Worm (Caenorhabditis elegans): ENCODE results near the gene ptc-3.

Gene ptc-3

DNA sequence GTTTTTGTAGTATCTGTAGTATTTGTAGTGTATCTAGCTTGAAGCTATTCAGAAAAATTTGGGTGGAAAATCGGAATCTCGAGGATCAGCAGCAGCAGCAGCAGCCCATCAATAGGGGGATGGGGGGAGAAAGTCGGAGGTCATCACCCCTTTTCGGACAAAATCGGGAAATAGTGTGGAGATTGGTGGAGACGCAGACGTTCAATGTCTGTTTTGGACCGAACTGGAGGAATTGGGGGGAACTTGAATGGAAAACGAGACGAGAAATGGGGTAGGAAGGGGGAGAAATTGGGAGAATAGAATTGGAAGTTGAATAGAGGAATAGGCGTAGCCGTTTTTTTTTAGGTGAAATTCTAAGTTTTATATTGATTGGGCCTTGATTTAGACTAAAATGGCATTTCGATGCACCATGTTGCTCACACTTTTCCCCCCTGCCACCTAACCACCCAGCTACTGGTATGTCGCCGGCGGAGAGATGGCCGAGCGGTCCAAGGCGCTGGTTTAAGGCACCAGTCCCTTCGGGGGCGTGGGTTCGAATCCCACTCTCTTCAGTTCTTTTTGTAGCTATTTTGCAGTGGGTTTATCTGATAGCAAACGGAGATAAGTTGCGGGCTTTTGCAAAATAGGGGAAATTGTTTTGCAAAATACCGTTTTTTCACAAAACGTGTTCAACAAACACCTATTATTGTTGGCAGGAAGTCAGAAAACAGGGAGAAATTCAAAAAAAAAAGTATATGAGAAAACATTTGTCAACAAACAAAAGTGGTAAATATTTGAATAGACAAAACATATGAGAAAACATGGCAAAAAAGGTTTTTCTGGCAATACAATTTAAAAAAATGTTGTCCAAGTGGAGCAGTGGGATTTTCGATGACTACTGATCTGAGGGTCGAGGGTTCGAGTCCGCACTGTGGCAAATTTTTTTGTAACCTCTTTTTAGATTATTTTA lies 7.8 kb upstream of the ptc-3 start:
- TF ChIP-seq ztf-11 (tag; optimal IDR thresholded peaks at IDR 0.05) (no peak), snpc-4 (tag; optimal IDR thresholded peaks at IDR 0.05) (no peak), unc-120 (tag; optimal IDR thresholded peaks at IDR 0.05; ENCODE audit: poor library complexity, severe bottlenecking) (no peak), bed-3 (GFP tag; optimal IDR thresholded peaks at IDR 0.05) (no peak), cnd-1 (tag; optimal IDR thresholded peaks at IDR 0.05) (peak; percentile 31), lsy-2 (tag; optimal IDR thresholded peaks at IDR 0.05) (no peak), ceh-83 (GFP tag; optimal IDR thresholded peaks at IDR 0.05) (peak; percentile 48), ceh-39 (tag; optimal IDR thresholded peaks at IDR 0.05) (no peak), M03D4.4 (tag; optimal IDR thresholded peaks at IDR 0.05) (no peak), ham-2 (GFP tag; optimal IDR thresholded peaks at IDR 0.05) (no peak), unc-39 (tag; optimal IDR thresholded peaks at IDR 0.05) (no peak), zip-8 (tag; optimal IDR thresholded peaks at IDR 0.05) (no peak), ceh-43 (GFP tag; optimal IDR thresholded peaks at IDR 0.05) (no peak), flh-1 (GFP tag; optimal IDR thresholded peaks at IDR 0.05) (no peak), drap-1 (GFP tag; optimal IDR thresholded peaks at IDR 0.05) (no peak), hlh-1 (tag; optimal IDR thresholded peaks at IDR 0.05) (no peak), sptf-1 (tag; optimal IDR thresholded peaks at IDR 0.05) (no peak), mls-2 (tag; optimal IDR thresholded peaks at IDR 0.05) (peak; percentile 51), elt-3 (tag; optimal IDR thresholded peaks at IDR 0.05) (no peak)

- TF ChIP-seq ham-2 (GFP tag; optimal IDR thresholded peaks at IDR 0.05) (peak; percentile 32), ceh-83 (GFP tag; optimal IDR thresholded peaks at IDR 0.05) (no peak), drap-1 (GFP tag; optimal IDR thresholded peaks at IDR 0.05) (no peak)
Observed at ce11 chrII:2859315-2859714, 6.9 kb upstream of the ptc-3 start.

DNA sequence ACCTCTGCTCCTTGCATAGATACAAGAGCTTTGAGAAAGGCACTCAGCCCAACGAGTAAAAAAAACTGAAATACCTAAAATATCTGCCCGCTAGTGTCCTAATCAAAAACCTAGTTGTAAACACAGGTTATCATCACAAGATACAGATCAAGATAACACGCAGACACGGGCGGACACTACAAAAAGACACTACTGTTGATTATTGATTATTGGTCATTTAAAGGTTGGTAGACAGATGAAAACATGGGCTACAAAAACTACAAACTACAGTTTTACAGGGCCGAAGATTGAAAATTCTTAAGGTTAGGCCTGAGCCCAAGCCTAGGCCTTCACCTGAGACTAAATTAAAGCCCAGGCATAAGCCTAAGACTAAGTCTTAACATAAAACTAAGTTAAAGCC lies 6.5 kb upstream of the ptc-3 start:
- no peak for TF ChIP-seq ceh-39 (tag; optimal IDR thresholded peaks at IDR 0.05)
- TF ChIP-seq tbx-8 (GFP tag; optimal IDR thresholded peaks at IDR 0.05), result no peak
- no peak for TF ChIP-seq hlh-1 (tag; optimal IDR thresholded peaks at IDR 0.05)
- TF ChIP-seq M03D4.4 (tag; optimal IDR thresholded peaks at IDR 0.05), result no peak
- TF ChIP-seq lin-13 (tag; optimal IDR thresholded peaks at IDR 0.05), result no peak
- no peak for TF ChIP-seq ces-1 (GFP tag; optimal IDR thresholded peaks at IDR 0.05)
- TF ChIP-seq mab-5 (tag; optimal IDR thresholded peaks at IDR 0.05), result no peak

- TF ChIP-seq elt-1 (tag; optimal IDR thresholded peaks at IDR 0.05; ENCODE audit: borderline replicate concordance, insufficient read depth) (peak; percentile 49), ham-2 (GFP tag; optimal IDR thresholded peaks at IDR 0.05) (no peak), cnd-1 (tag; optimal IDR thresholded peaks at IDR 0.05) (no peak)
Observed at ce11 chrII:2857559-2857958, 5.2 kb upstream of the ptc-3 start.

DNA sequence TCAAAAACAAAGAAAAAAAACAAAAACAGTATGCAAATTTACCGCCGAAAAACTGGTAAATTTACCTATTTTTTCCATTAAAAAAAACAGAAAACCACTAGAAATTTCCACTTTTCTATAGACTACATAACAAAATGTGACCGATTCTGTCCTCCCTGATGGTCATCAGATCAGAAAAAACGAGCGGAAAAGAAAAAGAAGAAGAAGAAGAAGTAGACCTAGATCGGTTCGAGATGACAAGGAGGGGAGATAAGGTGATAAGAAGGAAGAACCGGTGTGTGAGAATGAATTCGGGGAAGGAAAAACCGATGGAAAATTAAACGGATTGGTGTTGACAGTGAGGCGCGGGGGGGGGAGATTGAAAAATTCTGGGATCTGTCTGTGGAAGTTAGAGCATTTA lies 3.7 kb upstream of the ptc-3 start:
- TF ChIP-seq ceh-39 (tag; optimal IDR thresholded peaks at IDR 0.05) (no peak), sem-2 (GFP tag; optimal IDR thresholded peaks at IDR 0.05) (no peak)

- TF ChIP-seq unc-62 (GFP tag; optimal IDR thresholded peaks at IDR 0.05) (no peak), nhr-76 (tag; optimal IDR thresholded peaks at IDR 0.05) (no peak), blmp-1 (tag; optimal IDR thresholded peaks at IDR 0.05) (peak; percentile 24), flh-1 (GFP tag; optimal IDR thresholded peaks at IDR 0.05) (no peak), unc-120 (tag; optimal IDR thresholded peaks at IDR 0.05; ENCODE audit: poor library complexity, severe bottlenecking) (no peak), ceh-43 (GFP tag; optimal IDR thresholded peaks at IDR 0.05) (no peak)
Observed at ce11 chrII:2854794-2855193, 2.4 kb upstream of the ptc-3 start.
